Fruit fly (Drosophila melanogaster) whole organism, embryonic: ENCODE measurements around the gene CG12522.

ENCODE experiments used
- Blimp-1 ChIP-seq: fragments of 200-800 bp; sonication (Bioruptor generic); optimal IDR thresholded peaks from 3 replicates; lab custom pipeline; 2018; ENCODE audit warnings: missing biosample characterization, missing genetic modification characterization, mild to moderate bottlenecking, moderate library complexity, missing genetic modification reagents
- CG10147 ChIP-seq: fragments of 200-800 bp; sonication (Bioruptor generic); optimal IDR thresholded peaks from 2 replicates; lab custom pipeline; 2019; ENCODE audit warnings: missing biosample characterization, mild to moderate bottlenecking, missing genetic modification characterization, moderate library complexity
- CG1024 ChIP-seq: fragments of 200-800 bp; sonication (Bioruptor generic); IDR thresholded peaks from 2 replicates; pipeline ENCODE4 v1.3.6; 2022; ENCODE audit warnings: missing biosample characterization, missing genetic modification characterization
- CG10654 ChIP-seq: fragments of 200-800 bp; sonication (Bioruptor generic); optimal IDR thresholded peaks from 2 replicates; lab custom pipeline; 2016; ENCODE audit warnings: missing biosample characterization, missing genetic modification characterization
- CG12299 ChIP-seq: fragments of 200-800 bp; sonication (Bioruptor generic); optimal IDR thresholded peaks from 2 replicates; lab custom pipeline; 2018; ENCODE audit warnings: missing biosample characterization, mild to moderate bottlenecking, missing genetic modification characterization
- CG12769 ChIP-seq: fragments of 200-800 bp; sonication (Bioruptor generic); optimal IDR thresholded peaks from 2 replicates; lab custom pipeline; 2019; ENCODE audit warnings: missing biosample characterization, mild to moderate bottlenecking, missing genetic modification characterization, moderate library complexity
- CG13123 ChIP-seq: fragments of 200-800 bp; sonication (Bioruptor generic); optimal IDR thresholded peaks from 2 replicates; lab custom pipeline; 2016; ENCODE audit warnings: missing biosample characterization, missing genetic modification characterization
- CG14667 ChIP-seq: fragments of 200-800 bp; sonication (Bioruptor generic); IDR thresholded peaks from 2 replicates; pipeline ENCODE4 v1.3.6; 2022; ENCODE audit warnings: missing biosample characterization, missing genetic modification characterization
- CG17568 ChIP-seq: fragments of 200-800 bp; sonication (Bioruptor generic); optimal IDR thresholded peaks from 2 replicates; lab custom pipeline; 2018; ENCODE audit warnings: missing biosample characterization, mild to moderate bottlenecking, missing genetic modification characterization, moderate library complexity
- CG18476 ChIP-seq: fragments of 200-800 bp; sonication (Bioruptor generic); optimal IDR thresholded peaks from 2 replicates; lab custom pipeline; 2016; ENCODE audit warnings: missing biosample characterization, mild to moderate bottlenecking, missing genetic modification characterization
- CG31388 ChIP-seq: fragments of 200-800 bp; sonication (Bioruptor generic); optimal IDR thresholded peaks from 2 replicates; lab custom pipeline; 2016; ENCODE audit warnings: missing biosample characterization, missing genetic modification characterization
- CG3163 ChIP-seq: fragments of 200-800 bp; sonication (Bioruptor generic); optimal IDR thresholded peaks from 3 replicates; lab custom pipeline; 2016; ENCODE audit warnings: missing biosample characterization, missing genetic modification characterization
- CG32532 ChIP-seq: fragments of 200-800 bp; sonication (Bioruptor generic); IDR thresholded peaks from 2 replicates; pipeline ENCODE4 v1.3.6; 2022; ENCODE audit warnings: missing biosample characterization, missing genetic modification characterization
- CG33557 ChIP-seq: fragments of 200-800 bp; sonication (Bioruptor generic); optimal IDR thresholded peaks from 2 replicates; lab custom pipeline; 2019; ENCODE audit warnings: missing biosample characterization, mild to moderate bottlenecking, missing genetic modification characterization, moderate library complexity
- CG4328 ChIP-seq: fragments of 200-800 bp; sonication (Bioruptor generic); optimal IDR thresholded peaks from 3 replicates; lab custom pipeline; 2017; ENCODE audit warnings: missing biosample characterization, missing genetic modification reagents, missing genetic modification characterization
- CG5953 ChIP-seq: fragments of 200-800 bp; sonication (Bioruptor generic); IDR thresholded peaks from 2 replicates; pipeline ENCODE4 v1.3.6; 2022; ENCODE audit warnings: missing biosample characterization, missing genetic modification characterization
- CG6272 ChIP-seq: fragments of 200-800 bp; sonication (Bioruptor generic); IDR thresholded peaks from 2 replicates; pipeline ENCODE4 v1.3.6; 2022; ENCODE audit warnings: missing biosample characterization, missing genetic modification characterization
- CG6689 ChIP-seq: fragments of 200-800 bp; sonication (Bioruptor generic); IDR thresholded peaks from 2 replicates; pipeline ENCODE4 v1.3.6; 2022; ENCODE audit warnings: missing biosample characterization, missing genetic modification characterization
- CG6791 ChIP-seq: fragments of 200-800 bp; sonication (Bioruptor generic); IDR thresholded peaks from 3 replicates; pipeline ENCODE4 v1.3.6; 2022; ENCODE audit warnings: missing biosample characterization, missing genetic modification characterization; ENCODE audit not compliant: partially characterized antibody
- CG8290 ChIP-seq, 3 experiments: fragments of 200-800 bp; sonication (Bioruptor generic); optimal IDR thresholded peaks; 2 replicates each; lab custom pipeline; 2016 to 2019; ENCODE audit warnings: missing biosample characterization in 3 of 3, missing genetic modification characterization in 3 of 3, mild to moderate bottlenecking in 2 of 3, moderate library complexity in 1 of 3
- Deaf1 ChIP-seq: fragments of 200-800 bp; optimal IDR thresholded peaks from 3 replicates; lab custom pipeline; 2019; ENCODE audit warnings: missing biosample characterization, mild to moderate bottlenecking, missing genetic modification characterization, moderate library complexity
- Hmx ChIP-seq: fragments of 200-800 bp; sonication (Bioruptor generic); optimal IDR thresholded peaks from 2 replicates; lab custom pipeline; 2016; ENCODE audit warnings: missing biosample characterization, missing genetic modification characterization
- Max ChIP-seq: fragments of 200-800 bp; sonication (Bioruptor generic); optimal IDR thresholded peaks from 2 replicates; lab custom pipeline; 2016; ENCODE audit warnings: missing biosample characterization, mild to moderate bottlenecking, missing genetic modification characterization
- Med ChIP-seq: fragments of 200-800 bp; sonication (Bioruptor generic); peaks from one replicate; lab custom pipeline; 2016; ENCODE audit warnings: missing biosample characterization, missing genetic modification characterization, mild to moderate bottlenecking, inconsistent platforms, moderate library complexity
- Pdp1 ChIP-seq, 2 experiments: fragments of 200-800 bp; sonication (Bioruptor generic); optimal IDR thresholded peaks; 3 replicates each; lab custom pipeline; 2016; ENCODE audit warnings: missing biosample characterization in 2 of 2, missing genetic modification characterization in 2 of 2, mild to moderate bottlenecking in 1 of 2, moderate library complexity in 1 of 2
- cg ChIP-seq: fragments of 200-800 bp; sonication (Bioruptor generic); optimal IDR thresholded peaks from 3 replicates; lab custom pipeline; 2019; ENCODE audit warnings: missing biosample characterization, mild to moderate bottlenecking, missing genetic modification characterization, moderate library complexity
- chm ChIP-seq: fragments of 200-800 bp; sonication (Bioruptor generic); IDR thresholded peaks from 2 replicates; pipeline ENCODE4 v1.3.6; 2022; ENCODE audit warnings: missing biosample characterization, missing genetic modification characterization
- cwo ChIP-seq: fragments of 200-800 bp; sonication (Bioruptor generic); optimal IDR thresholded peaks from 3 replicates; lab custom pipeline; 2017; ENCODE audit warnings: missing biosample characterization, missing genetic modification characterization, mild to moderate bottlenecking, moderate library complexity, missing genetic modification reagents
- da ChIP-seq: fragments of 200-800 bp; sonication (Bioruptor generic); optimal IDR thresholded peaks from 2 replicates; lab custom pipeline; 2016; ENCODE audit warnings: missing biosample characterization, missing genetic modification characterization
- dati ChIP-seq: fragments of 200-800 bp; sonication (Bioruptor generic); IDR thresholded peaks from 2 replicates; pipeline ENCODE4 v1.3.6; 2022; ENCODE audit warnings: missing biosample characterization, missing genetic modification characterization
- dysf ChIP-seq: fragments of 200-800 bp; sonication (Bioruptor generic); IDR thresholded peaks from 3 replicates; pipeline ENCODE4 v1.3.6; 2022; ENCODE audit warnings: missing biosample characterization, missing genetic modification characterization
- eve ChIP-seq, 2 experiments: fragments of >200 bp; optimal IDR thresholded peaks; 2 replicates each; lab custom pipeline; 2017; ENCODE audit warnings: missing biosample characterization in 2 of 2, missing genetic modification characterization in 2 of 2
- exex ChIP-seq: fragments of 200-800 bp; sonication (Bioruptor generic); optimal IDR thresholded peaks from 4 replicates; lab custom pipeline; 2018; ENCODE audit warnings: missing biosample characterization, mild to moderate bottlenecking, missing genetic modification characterization, moderate library complexity
- gcm2 ChIP-seq: fragments of 200-800 bp; sonication (Bioruptor generic); optimal IDR thresholded peaks from 2 replicates; lab custom pipeline; 2016; ENCODE audit warnings: missing biosample characterization, missing genetic modification characterization
- gfzf ChIP-seq: fragments of 200-800 bp; sonication (Bioruptor generic); optimal IDR thresholded peaks from 2 replicates; lab custom pipeline; 2016; ENCODE audit warnings: missing biosample characterization, mild to moderate bottlenecking, missing genetic modification characterization, moderate library complexity
- gsb ChIP-seq: fragments of 200-800 bp; sonication (Bioruptor generic); IDR thresholded peaks from 2 replicates; pipeline ENCODE4 v1.3.6; 2022; ENCODE audit warnings: missing biosample characterization, missing genetic modification characterization
- ham ChIP-seq: fragments of 200-800 bp; sonication (Bioruptor generic); IDR thresholded peaks from 2 replicates; pipeline ENCODE4 v1.3.6; 2022; ENCODE audit warnings: missing biosample characterization, missing genetic modification characterization
- kni ChIP-seq: fragments of 200-800 bp; sonication (Bioruptor generic); optimal IDR thresholded peaks from 3 replicates; lab custom pipeline; 2017; ENCODE audit warnings: mild to moderate bottlenecking, missing biosample characterization, missing genetic modification reagents, missing genetic modification characterization
- pfk ChIP-seq: fragments of 200-800 bp; sonication (Bioruptor generic); optimal IDR thresholded peaks from 2 replicates; lab custom pipeline; 2018; ENCODE audit warnings: missing biosample characterization, mild to moderate bottlenecking, missing genetic modification characterization, moderate library complexity
- pros ChIP-seq: fragments of 200-800 bp; sonication (Bioruptor generic); optimal IDR thresholded peaks from 3 replicates; lab custom pipeline; 2019; ENCODE audit warnings: missing biosample characterization, mild to moderate bottlenecking, missing genetic modification characterization, moderate library complexity
- pum ChIP-seq: fragments of 200-800 bp; sonication (Bioruptor generic); optimal IDR thresholded peaks from 2 replicates; lab custom pipeline; 2016; ENCODE audit warnings: missing biosample characterization, missing genetic modification characterization
- sd ChIP-seq: fragments of 200-800 bp; sonication (Bioruptor generic); optimal IDR thresholded peaks from 3 replicates; lab custom pipeline; 2018; ENCODE audit warnings: missing biosample characterization, mild to moderate bottlenecking, missing genetic modification characterization, moderate library complexity
- sens ChIP-seq: fragments of 200-800 bp; sonication (Bioruptor generic); peaks from one replicate; lab custom pipeline; 2016; ENCODE audit warnings: missing biosample characterization, missing genetic modification characterization
- sima ChIP-seq: fragments of 200-800 bp; sonication (Bioruptor generic); optimal IDR thresholded peaks from 2 replicates; lab custom pipeline; 2016; ENCODE audit warnings: missing biosample characterization, missing genetic modification characterization
- slou ChIP-seq: fragments of 200-800 bp; sonication (Bioruptor generic); optimal IDR thresholded peaks from 3 replicates; lab custom pipeline; 2016; ENCODE audit warnings: missing biosample characterization, missing genetic modification characterization
- trh ChIP-seq: fragments of 200-800 bp; sonication (Bioruptor generic); optimal IDR thresholded peaks from 2 replicates; lab custom pipeline; 2016; ENCODE audit warnings: missing biosample characterization, missing genetic modification characterization
- tx ChIP-seq: fragments of 200-800 bp; sonication (Bioruptor generic); optimal IDR thresholded peaks from 2 replicates; lab custom pipeline; 2016; ENCODE audit warnings: missing biosample characterization, missing genetic modification characterization
- wdn ChIP-seq: fragments of 200-800 bp; sonication (Bioruptor generic); IDR thresholded peaks from 2 replicates; pipeline ENCODE4 v1.3.6; 2022; ENCODE audit warnings: missing biosample characterization, missing genetic modification characterization

CG12522 gene

DNA sequence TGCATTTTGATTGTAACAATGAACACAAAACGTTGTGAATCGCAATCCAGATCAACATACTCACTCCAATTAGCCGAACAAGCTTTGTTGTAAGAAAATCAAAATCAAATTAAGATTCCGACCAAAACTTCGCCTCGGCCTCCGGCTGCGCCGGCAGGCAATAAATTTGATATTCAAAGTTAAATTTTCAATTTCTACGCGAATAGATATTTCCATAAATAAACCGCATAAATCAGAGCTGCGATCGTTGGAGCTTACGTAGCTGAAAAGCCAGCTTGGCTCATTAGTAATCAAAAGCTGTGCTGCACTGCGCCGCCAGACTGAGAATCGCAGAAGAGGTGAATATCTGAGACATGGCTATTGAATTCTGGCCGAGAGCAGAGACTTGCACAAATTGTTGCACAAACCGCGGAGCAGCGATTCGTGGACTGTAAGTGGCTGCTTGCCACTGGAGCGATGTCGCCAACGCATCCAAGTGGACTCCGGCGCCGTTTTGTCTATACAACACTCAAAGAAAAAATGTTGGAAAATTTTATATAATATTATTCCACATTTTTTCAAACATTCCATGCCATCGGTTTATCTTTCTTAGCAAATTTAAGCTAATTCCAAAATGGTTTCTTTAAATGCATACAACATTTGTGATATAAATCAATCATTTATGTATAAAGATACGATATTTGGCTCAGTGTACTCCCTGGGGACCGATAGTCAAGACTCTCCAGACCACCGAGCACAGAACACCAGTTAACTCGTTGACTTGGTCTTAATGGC, 40.6 kb downstream of the CG12522 start (continued):
- TF ChIP-seq tx (no peak), dati (GFP tag; lab: Robert Waterston, UW) (no peak), Blimp-1 (peak; percentile 81), CG14667 (GFP tag; lab: Robert Waterston, UW) (peak; percentile 22; the same call in 1 of the 2 replicates), CG6689 (GFP tag; lab: Robert Waterston, UW) (peak; percentile 57; the same call in 1 of the 2 replicates)

DNA sequence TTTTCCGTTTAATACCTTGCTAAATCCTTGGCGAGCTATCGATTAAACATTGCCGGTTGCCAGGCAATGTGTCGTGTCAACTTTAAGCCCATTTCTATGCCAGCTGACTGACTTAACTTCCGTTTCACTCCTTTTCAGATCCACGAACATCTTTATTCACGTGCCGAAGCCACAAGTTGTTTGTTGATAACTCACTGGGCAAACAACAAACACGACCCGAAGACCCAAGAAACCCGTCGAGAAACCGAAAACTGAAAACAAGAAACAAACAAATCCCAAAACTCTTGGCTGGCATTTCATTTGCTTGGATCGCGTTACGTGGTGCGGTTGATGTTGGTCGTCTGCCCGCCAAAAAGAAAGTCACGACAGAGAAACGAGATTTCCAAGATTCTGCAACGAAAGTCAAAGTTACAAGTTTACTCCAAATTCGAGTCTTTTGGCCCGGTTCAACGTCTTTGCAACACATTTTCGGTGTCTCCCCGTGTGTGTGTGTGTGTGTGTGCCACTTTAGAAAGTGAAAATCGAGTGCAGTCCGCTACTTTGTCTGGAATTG, 42.8 kb downstream of the CG12522 start, which contains the start of gene CG6216:
TSS of gene CG6216 (minus strand) at position 51 of the 553 bp plus-strand sequence.
- TF ChIP-seq Hmx (GFP tag; lab: Kevin White, UChicago) (no peak), Max (GFP tag; lab: Kevin White, UChicago) (no peak), CG33557 (GFP tag; lab: Kevin White, UChicago) (peak; percentile 26), slou (GFP tag; lab: Kevin White, UChicago) (no peak), CG5953 (GFP tag; lab: Robert Waterston, UW) (no peak), CG8290 (GFP tag; optimal IDR thresholded peaks at IDR 0.05; lab: Kevin White, UChicago) (no peak), CG8290 (tag; optimal IDR thresholded peaks at IDR 0.05; lab: Kevin White, UChicago) (no peak), wdn (GFP tag; lab: Robert Waterston, UW) (no peak), sd (tag; lab: Kevin White, UChicago) (peak; percentile 24), CG6791 (no peak), CG17568 (GFP tag; lab: Kevin White, UChicago) (no peak), da (no peak), Deaf1 (peak; percentile 78), cg (GFP tag; lab: Kevin White, UChicago) (peak; percentile 1), eve (GFP tag; optimal IDR thresholded peaks at IDR 0.05; lab: Kevin White, UChicago) (no peak), CG10147 (GFP tag; lab: Kevin White, UChicago) (no peak), sima (GFP tag; lab: Kevin White, UChicago) (no peak), cwo (GFP tag; lab: Kevin White, UChicago) (peak; percentile 7), CG6272 (GFP tag; lab: Robert Waterston, UW) (no peak), pros (GFP tag; lab: Kevin White, UChicago) (peak; percentile 96), exex (tag; lab: Kevin White, UChicago) (no peak), pum (GFP tag; lab: Kevin White, UChicago) (no peak), CG1024 (no peak), pfk (GFP tag; lab: Kevin White, UChicago) (no peak), gfzf (GFP tag; lab: Kevin White, UChicago) (no peak), Pdp1 (GFP tag; optimal IDR thresholded peaks at IDR 0.05; lab: Kevin White, UChicago) (no peak), chm (GFP tag; lab: Robert Waterston, UW) (no peak), CG10654 (no peak), trh (GFP tag; lab: Kevin White, UChicago) (no peak), Med (peak; percentile 45), CG12299 (no peak), CG3163 (GFP tag; lab: Kevin White, UChicago) (no peak), CG13123 (no peak), CG12769 (tag; lab: Kevin White, UChicago) (no peak), CG32532 (GFP tag; lab: Robert Waterston, UW) (no peak), CG18476 (GFP tag; lab: Kevin White, UChicago) (no peak), gcm2 (GFP tag; lab: Kevin White, UChicago) (no peak), CG4328 (GFP tag; lab: Kevin White, UChicago) (no peak), dysf (GFP tag; lab: Robert Waterston, UW) (no peak), ham (GFP tag; lab: Robert Waterston, UW) (no peak), CG31388 (no peak), sens (GFP tag; lab: Kevin White, UChicago) (peak; percentile 62), gsb (GFP tag; lab: Robert Waterston, UW) (no peak), kni (peak; percentile 73)
